Worm (Caenorhabditis elegans): Measurements from ENCODE around the gene ZK892.3.

Gene ZK892.3

DNA sequence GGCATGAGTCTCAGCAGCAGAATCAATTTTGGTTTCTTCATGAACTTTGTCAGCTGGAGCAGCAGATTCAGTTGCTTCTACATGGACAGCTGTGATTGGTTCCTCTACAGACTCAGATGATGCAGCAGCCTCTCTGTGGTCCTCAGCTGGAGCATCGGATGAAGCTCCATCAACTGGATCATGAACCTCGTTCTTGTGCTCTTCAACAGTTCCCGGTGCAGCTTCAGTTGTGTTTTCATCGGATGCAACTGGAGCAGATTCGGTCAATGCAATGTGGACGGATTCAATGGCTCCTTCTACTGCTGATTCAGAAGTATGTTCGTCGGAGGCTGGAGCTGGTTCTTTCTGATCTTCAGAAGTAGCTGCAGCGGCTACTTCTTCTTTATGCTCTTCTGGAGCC, 12.7 kb downstream of the ZK892.3 start:
- TF ChIP-seq sptf-1 (tag; optimal IDR thresholded peaks at IDR 0.05): no peak

DNA sequence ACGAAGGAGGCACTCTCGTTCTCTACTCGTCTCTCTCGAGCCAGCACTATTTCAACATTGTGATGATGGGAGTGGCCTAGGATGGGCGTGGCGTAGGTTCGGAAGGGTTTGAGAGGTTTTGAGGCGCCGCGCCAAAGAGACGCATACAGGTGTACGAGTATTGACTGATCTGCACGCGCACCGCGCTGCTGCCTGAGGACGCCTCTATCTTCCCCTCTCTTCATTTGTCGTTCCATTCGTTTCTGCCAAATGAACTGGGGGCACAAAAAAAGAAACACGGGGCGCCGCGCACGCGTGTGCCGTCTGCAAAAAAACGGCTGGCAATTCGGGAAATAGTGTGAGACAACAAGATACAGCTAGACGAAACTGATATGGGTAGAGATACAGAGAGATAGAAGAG, 14.4 kb downstream of the ZK892.3 start, which contains the start of gene lec-2:
Gene lec-2, minus strand, starts transcription at position 171 of the 400 bp plus-strand sequence.
- TF ChIP-seq nhr-76 (tag; optimal IDR thresholded peaks at IDR 0.05) (no peak), unc-62 (GFP tag; optimal IDR thresholded peaks at IDR 0.05) (no peak), sem-2 (GFP tag; optimal IDR thresholded peaks at IDR 0.05) (no peak), elt-3 (tag; optimal IDR thresholded peaks at IDR 0.05) (no peak), nhr-12 (tag; optimal IDR thresholded peaks at IDR 0.05) (no peak), drap-1 (GFP tag; optimal IDR thresholded peaks at IDR 0.05) (no peak), ceh-43 (GFP tag; optimal IDR thresholded peaks at IDR 0.05) (no peak), mab-5 (tag; optimal IDR thresholded peaks at IDR 0.05) (no peak), elt-1 (tag; optimal IDR thresholded peaks at IDR 0.05; ENCODE audit: borderline replicate concordance, insufficient read depth) (no peak), nhr-237 (tag; optimal IDR thresholded peaks at IDR 0.05) (no peak), nhr-28 (tag; optimal IDR thresholded peaks at IDR 0.05) (no peak), ham-2 (GFP tag; optimal IDR thresholded peaks at IDR 0.05) (no peak), ceh-39 (tag; optimal IDR thresholded peaks at IDR 0.05) (no peak), zip-8 (tag; optimal IDR thresholded peaks at IDR 0.05) (no peak), flh-1 (GFP tag; optimal IDR thresholded peaks at IDR 0.05) (no peak), M03D4.4 (tag; optimal IDR thresholded peaks at IDR 0.05) (no peak), lin-32 (GFP tag; optimal IDR thresholded peaks at IDR 0.05) (no peak)

DNA sequence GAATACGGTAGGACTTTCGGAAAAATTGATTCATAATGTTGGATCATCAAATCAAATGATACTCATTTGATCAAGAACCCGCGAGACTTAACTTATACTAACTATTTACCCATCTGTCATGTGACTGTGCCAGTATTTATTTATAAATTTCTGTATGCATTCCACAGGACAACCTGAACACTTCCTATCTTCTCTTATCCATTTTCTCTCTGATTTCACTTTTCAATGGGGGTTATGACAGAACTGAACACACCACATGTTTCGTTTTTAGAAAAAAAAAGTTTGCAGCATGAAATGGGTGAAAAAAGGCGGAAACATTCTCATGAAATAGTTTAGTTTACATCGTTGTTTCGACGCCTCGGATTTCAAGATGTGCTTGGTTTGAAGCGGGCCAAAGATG, 15.9 kb downstream of the ZK892.3 start:
- TF ChIP-seq nhr-2 (tag; optimal IDR thresholded peaks at IDR 0.05) (no peak), ham-2 (GFP tag; optimal IDR thresholded peaks at IDR 0.05) (no peak)

DNA sequence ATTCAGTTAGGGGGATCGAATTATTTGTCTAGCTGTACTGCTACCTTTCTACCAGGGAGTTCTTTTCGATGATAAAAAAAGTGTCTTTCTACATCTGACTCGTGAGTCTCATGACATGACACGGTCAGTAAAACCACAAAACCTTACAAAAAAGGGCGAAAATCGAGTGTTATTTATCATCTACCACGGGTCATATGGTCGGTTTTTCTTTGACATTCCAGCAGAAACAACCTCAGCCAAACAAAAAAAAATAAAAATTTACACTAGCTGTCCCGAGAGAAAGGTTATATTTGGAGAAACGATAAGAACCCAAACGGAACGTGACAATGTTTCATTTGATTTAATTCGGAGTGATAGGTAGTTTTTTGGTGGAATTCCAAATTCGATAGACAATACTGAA, 18.0 kb downstream of the ZK892.3 start:
- TF ChIP-seq ceh-39 (tag; optimal IDR thresholded peaks at IDR 0.05): no peak
- TF ChIP-seq pha-4 (tag; optimal IDR thresholded peaks at IDR 0.05): no peak
- no peak for TF ChIP-seq mls-2 (tag; optimal IDR thresholded peaks at IDR 0.05)

DNA sequence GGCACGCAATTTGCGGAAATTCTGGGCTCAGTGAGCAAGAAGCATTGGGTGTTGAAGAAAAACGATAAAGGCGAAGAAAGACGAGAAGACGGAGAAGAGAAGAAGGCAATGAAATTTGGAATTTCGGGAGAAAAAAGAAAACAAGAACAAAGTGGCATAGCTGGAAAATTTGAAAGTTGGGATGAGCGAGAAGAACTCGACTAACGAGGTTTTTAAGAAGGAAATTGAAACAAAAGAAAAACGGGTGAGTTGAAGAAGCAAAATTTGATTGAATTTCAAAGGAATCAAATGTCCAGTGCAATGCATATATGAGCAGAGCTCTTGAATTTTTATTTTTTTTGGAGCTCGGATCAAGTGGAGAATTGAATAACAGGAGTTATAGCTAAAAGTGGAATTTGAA, 20.1 kb downstream of the ZK892.3 start:
- no peak for TF ChIP-seq pha-4 (tag; optimal IDR thresholded peaks at IDR 0.05)

DNA sequence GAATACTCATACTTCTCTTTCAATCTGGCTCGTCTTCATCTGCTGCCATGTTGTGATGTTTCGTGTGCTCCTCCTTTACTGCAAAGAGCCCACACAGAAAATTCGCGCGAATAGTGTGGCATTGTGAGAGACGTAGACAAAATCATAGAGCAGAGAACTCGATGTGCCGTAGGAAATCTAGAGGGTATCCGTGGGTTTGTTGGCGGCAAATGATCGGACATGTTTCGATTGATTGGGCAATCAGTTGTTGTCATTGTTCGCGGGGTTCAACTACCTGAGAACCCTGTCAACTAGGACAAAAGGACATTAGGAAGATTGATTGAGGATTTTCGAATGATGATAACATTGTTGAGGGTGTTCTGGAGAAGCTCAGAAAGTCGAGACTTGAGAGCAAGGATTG, 23.4 kb downstream of the ZK892.3 start:
- TF ChIP-seq unc-120 (tag; optimal IDR thresholded peaks at IDR 0.05; ENCODE audit: poor library complexity, severe bottlenecking) (peak; percentile 64), nhr-12 (tag; optimal IDR thresholded peaks at IDR 0.05) (no peak), ztf-11 (tag; optimal IDR thresholded peaks at IDR 0.05) (no peak), zip-8 (tag; optimal IDR thresholded peaks at IDR 0.05) (no peak), unc-62 (GFP tag; optimal IDR thresholded peaks at IDR 0.05) (peak; percentile 91), nhr-2 (tag; optimal IDR thresholded peaks at IDR 0.05) (no peak), hlh-1 (tag; optimal IDR thresholded peaks at IDR 0.05) (peak; percentile 55)

DNA sequence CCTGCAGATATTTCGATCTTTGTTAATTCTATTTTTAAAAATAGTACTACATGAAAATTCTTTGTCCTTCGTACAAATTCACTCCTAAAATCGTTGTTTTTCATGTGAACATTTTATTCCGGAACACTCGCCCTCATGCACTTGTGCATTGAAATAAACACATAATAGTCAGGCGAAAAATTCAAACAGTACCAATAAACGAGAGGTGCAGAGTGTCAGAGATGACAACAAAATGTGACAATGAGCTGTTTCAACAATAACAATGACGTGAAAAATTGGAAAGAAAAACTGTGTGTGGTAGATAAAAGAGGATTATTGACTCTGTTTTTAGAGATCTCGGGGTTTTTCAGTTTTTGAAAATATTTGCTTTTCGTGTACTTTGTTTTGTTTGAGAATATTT, 26.5 kb downstream of the ZK892.3 start, which contains the start of gene F52H3.6:
Gene F52H3.6, minus strand, starts transcription at position 228 of the 400 bp plus-strand sequence.
- TF ChIP-seq zip-8 (tag; optimal IDR thresholded peaks at IDR 0.05) (no peak), lin-32 (GFP tag; optimal IDR thresholded peaks at IDR 0.05) (no peak), unc-62 (GFP tag; optimal IDR thresholded peaks at IDR 0.05) (no peak), pha-4 (tag; optimal IDR thresholded peaks at IDR 0.05) (no peak), cnd-1 (tag; optimal IDR thresholded peaks at IDR 0.05) (no peak), elt-3 (tag; optimal IDR thresholded peaks at IDR 0.05) (no peak), sem-2 (GFP tag; optimal IDR thresholded peaks at IDR 0.05) (no peak), ham-2 (GFP tag; optimal IDR thresholded peaks at IDR 0.05) (no peak), unc-120 (tag; optimal IDR thresholded peaks at IDR 0.05; ENCODE audit: poor library complexity, severe bottlenecking) (no peak), M03D4.4 (tag; optimal IDR thresholded peaks at IDR 0.05) (no peak), elt-1 (tag; optimal IDR thresholded peaks at IDR 0.05; ENCODE audit: borderline replicate concordance, insufficient read depth) (no peak), ceh-39 (tag; optimal IDR thresholded peaks at IDR 0.05) (no peak), lsy-2 (tag; optimal IDR thresholded peaks at IDR 0.05) (no peak), ztf-11 (tag; optimal IDR thresholded peaks at IDR 0.05) (no peak)

DNA sequence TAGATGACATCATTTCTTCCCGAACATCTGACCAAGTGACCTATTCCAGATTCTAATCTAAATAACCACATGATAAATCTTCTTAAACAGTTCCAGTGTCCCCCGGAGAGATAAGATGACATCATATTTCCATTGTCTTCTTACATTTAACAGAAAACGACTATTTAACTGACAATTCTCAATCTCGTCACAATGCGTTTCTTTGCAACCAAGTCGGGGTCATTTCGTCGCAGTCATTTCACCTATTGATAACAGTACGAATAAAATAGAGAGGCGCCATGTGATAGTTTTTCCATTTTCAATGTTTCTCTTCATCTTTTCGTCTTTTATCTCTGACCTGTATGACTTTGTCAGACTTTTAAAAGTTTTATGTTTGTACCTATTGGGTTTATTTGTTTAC, 27.4 kb downstream of the ZK892.3 start:
- TF ChIP-seq zip-8 (tag; optimal IDR thresholded peaks at IDR 0.05): no peak
- no peak for TF ChIP-seq ceh-43 (GFP tag; optimal IDR thresholded peaks at IDR 0.05)
- TF ChIP-seq snpc-4 (tag; optimal IDR thresholded peaks at IDR 0.05): no peak
- no peak for TF ChIP-seq nhr-28 (tag; optimal IDR thresholded peaks at IDR 0.05)
- TF ChIP-seq unc-120 (tag; optimal IDR thresholded peaks at IDR 0.05; ENCODE audit: poor library complexity, severe bottlenecking): no peak
- TF ChIP-seq nhr-237 (tag; optimal IDR thresholded peaks at IDR 0.05): no peak
- no peak for TF ChIP-seq sptf-1 (tag; optimal IDR thresholded peaks at IDR 0.05)
- TF ChIP-seq unc-62 (GFP tag; optimal IDR thresholded peaks at IDR 0.05): no peak
- no peak for TF ChIP-seq cnd-1 (tag; optimal IDR thresholded peaks at IDR 0.05)
- TF ChIP-seq blmp-1 (tag; optimal IDR thresholded peaks at IDR 0.05): no peak
- no peak for TF ChIP-seq mep-1 (tag; optimal IDR thresholded peaks at IDR 0.05)
- TF ChIP-seq sem-2 (GFP tag; optimal IDR thresholded peaks at IDR 0.05): no peak
- TF ChIP-seq drap-1 (GFP tag; optimal IDR thresholded peaks at IDR 0.05): no peak

All from whole organism, mixed stage, embryonic.